Fruit fly (Drosophila melanogaster) whole organism, prepupa: ENCODE data around the gene Ptip.
A peak's percentile ranks its signal among the peaks of the same experiment; 100 is the strongest.

Source experiments
- Blimp-1 ChIP-seq: fragments of 200-800 bp; sonication (Bioruptor generic); optimal IDR thresholded peaks from 3 replicates; lab custom pipeline; 2017; ENCODE audit warnings: missing biosample characterization, missing genetic modification characterization, mild to moderate bottlenecking, moderate library complexity, missing genetic modification reagents
- CG10631 ChIP-seq: fragments of 200-800 bp; sonication (Bioruptor generic); optimal IDR thresholded peaks from 2 replicates; lab custom pipeline; 2016; ENCODE audit warnings: missing biosample characterization, missing genetic modification characterization
- CG11294 ChIP-seq: fragments of 200-800 bp; sonication (Bioruptor generic); IDR thresholded peaks from 2 replicates; pipeline ENCODE4 v1.3.6; 2022; ENCODE audit warnings: missing biosample characterization, missing genetic modification characterization
- CG11762 ChIP-seq: fragments of 200-800 bp; sonication (Bioruptor generic); optimal IDR thresholded peaks from 3 replicates; lab custom pipeline; 2016; ENCODE audit warnings: missing biosample characterization, missing genetic modification characterization; ENCODE audit not compliant: insufficient read depth
- CG15336 ChIP-seq: fragments of 200-800 bp; sonication (Bioruptor generic); IDR thresholded peaks from 2 replicates; pipeline ENCODE4 v1.3.6; 2022; ENCODE audit warnings: missing biosample characterization, missing genetic modification characterization
- CG1621 ChIP-seq: fragments of 200-800 bp; sonication (Bioruptor generic); optimal IDR thresholded peaks from 3 replicates; lab custom pipeline; 2018; ENCODE audit warnings: missing biosample characterization, mild to moderate bottlenecking, missing genetic modification characterization
- CG16779 ChIP-seq: fragments of 200-800 bp; sonication (Bioruptor generic); optimal IDR thresholded peaks from 3 replicates; lab custom pipeline; 2017; ENCODE audit warnings: missing biosample characterization, mild to moderate bottlenecking, missing genetic modification characterization
- CG3032 ChIP-seq: fragments of 200-800 bp; optimal IDR thresholded peaks from 2 replicates; lab custom pipeline; 2019; ENCODE audit warnings: missing biosample characterization, mild to moderate bottlenecking, missing genetic modification characterization, moderate library complexity
- CG31627 ChIP-seq: fragments of 200-800 bp; sonication (Bioruptor generic); optimal IDR thresholded peaks from 3 replicates; lab custom pipeline; 2016; ENCODE audit warnings: missing biosample characterization, missing genetic modification characterization
- CG32006 ChIP-seq: fragments of 200-800 bp; sonication (Bioruptor generic); optimal IDR thresholded peaks from 3 replicates; lab custom pipeline; 2017; ENCODE audit warnings: missing biosample characterization, mild to moderate bottlenecking, missing genetic modification characterization
- CG34406 ChIP-seq: fragments of 200-800 bp; sonication (Bioruptor generic); optimal IDR thresholded peaks from 3 replicates; lab custom pipeline; 2016; ENCODE audit warnings: missing biosample characterization, missing genetic modification characterization
- CG3919 ChIP-seq: fragments of 200-800 bp; sonication (Bioruptor generic); optimal IDR thresholded peaks from 3 replicates; lab custom pipeline; 2016; ENCODE audit warnings: missing biosample characterization, missing genetic modification characterization
- CG4318 ChIP-seq: fragments of 200-800 bp; sonication (Bioruptor generic); optimal IDR thresholded peaks from 3 replicates; lab custom pipeline; 2017; ENCODE audit warnings: missing biosample characterization, mild to moderate bottlenecking, missing genetic modification characterization
- CG6276 ChIP-seq: fragments of 200-800 bp; sonication (Bioruptor generic); optimal IDR thresholded peaks from 2 replicates; lab custom pipeline; 2017; ENCODE audit warnings: missing biosample characterization, mild to moderate bottlenecking, missing genetic modification characterization
- CG6792 ChIP-seq: fragments of 200-800 bp; sonication (Bioruptor generic); optimal IDR thresholded peaks from 3 replicates; lab custom pipeline; 2016; ENCODE audit warnings: missing biosample characterization, missing genetic modification characterization
- CG6808 ChIP-seq: fragments of 200-800 bp; sonication (Bioruptor generic); optimal IDR thresholded peaks from 3 replicates; lab custom pipeline; 2017; ENCODE audit warnings: missing biosample characterization, missing genetic modification characterization, mild to moderate bottlenecking, moderate library complexity, missing genetic modification reagents
- CG6854 ChIP-seq: fragments of 200-800 bp; sonication (Bioruptor generic); optimal IDR thresholded peaks from 2 replicates; lab custom pipeline; 2017; ENCODE audit warnings: missing biosample characterization, mild to moderate bottlenecking, missing genetic modification characterization
- CG7368 ChIP-seq: fragments of 200-800 bp; sonication (Bioruptor generic); optimal IDR thresholded peaks from 3 replicates; lab custom pipeline; 2016; ENCODE audit warnings: missing biosample characterization, missing genetic modification characterization
- CG8119 ChIP-seq: fragments of 200-800 bp; sonication (Bioruptor generic); IDR thresholded peaks from 3 replicates; pipeline ENCODE4 v1.3.6; 2022; ENCODE audit warnings: missing biosample characterization, missing genetic modification characterization
- CG8319 ChIP-seq: fragments of 200-800 bp; sonication (Bioruptor generic); optimal IDR thresholded peaks from 3 replicates; lab custom pipeline; 2016; ENCODE audit warnings: missing biosample characterization, missing genetic modification characterization
- CG8632 ChIP-seq: fragments of 200-800 bp; sonication (Bioruptor generic); optimal IDR thresholded peaks from 3 replicates; lab custom pipeline; 2016; ENCODE audit warnings: missing biosample characterization, missing genetic modification characterization
- CG9139 ChIP-seq: fragments of 200-800 bp; sonication (Bioruptor generic); optimal IDR thresholded peaks from 3 replicates; lab custom pipeline; 2017; ENCODE audit warnings: missing biosample characterization, mild to moderate bottlenecking, missing genetic modification characterization
- Eip75B ChIP-seq: fragments of 200-800 bp; sonication (Bioruptor generic); optimal IDR thresholded peaks from 3 replicates; lab custom pipeline; 2016; ENCODE audit warnings: missing biosample characterization, missing genetic modification characterization
- Eip78C ChIP-seq: fragments of 200-800 bp; sonication (Bioruptor generic); peaks from one replicate; lab custom pipeline; 2016; ENCODE audit warnings: missing biosample characterization, missing genetic modification characterization
- Eip93F ChIP-seq: fragments of 200-800 bp; sonication (Bioruptor generic); optimal IDR thresholded peaks from 2 replicates; lab custom pipeline; 2016; ENCODE audit warnings: missing biosample characterization, mild to moderate bottlenecking, missing genetic modification characterization
- Hr39 ChIP-seq: fragments of 200-800 bp; sonication (Bioruptor generic); optimal IDR thresholded peaks from 2 replicates; lab custom pipeline; 2016; ENCODE audit warnings: missing biosample characterization, missing genetic modification characterization
- Hr4 ChIP-seq: fragments of 200-800 bp; sonication (Bioruptor generic); optimal IDR thresholded peaks from 3 replicates; lab custom pipeline; 2016; ENCODE audit warnings: missing biosample characterization, missing genetic modification characterization
- Lpt ChIP-seq: fragments of 200-800 bp; sonication (Bioruptor generic); optimal IDR thresholded peaks from 3 replicates; lab custom pipeline; 2016; ENCODE audit warnings: missing biosample characterization, missing genetic modification characterization
- Met ChIP-seq: fragments of 200-800 bp; sonication (Bioruptor generic); optimal IDR thresholded peaks from 3 replicates; lab custom pipeline; 2016; ENCODE audit warnings: missing biosample characterization, missing genetic modification characterization
- OdsH ChIP-seq: fragments of 200-800 bp; sonication (Bioruptor generic); optimal IDR thresholded peaks from 3 replicates; lab custom pipeline; 2016; ENCODE audit warnings: missing biosample characterization, missing genetic modification characterization
- Smox ChIP-seq: fragments of 200-800 bp; sonication (Bioruptor generic); optimal IDR thresholded peaks from 3 replicates; lab custom pipeline; 2016; ENCODE audit warnings: missing biosample characterization, missing genetic modification characterization
- Sox102F ChIP-seq: fragments of 200-800 bp; sonication (Bioruptor generic); optimal IDR thresholded peaks from 2 replicates; lab custom pipeline; 2016; ENCODE audit warnings: missing biosample characterization, mild to moderate bottlenecking, missing genetic modification characterization
- Sox14 ChIP-seq: fragments of 200-800 bp; sonication (Bioruptor generic); optimal IDR thresholded peaks from 3 replicates; lab custom pipeline; 2016; ENCODE audit warnings: missing biosample characterization, missing genetic modification characterization
- achi ChIP-seq: fragments of 200-800 bp; sonication (Bioruptor generic); optimal IDR thresholded peaks from 3 replicates; lab custom pipeline; 2016; ENCODE audit warnings: missing biosample characterization, missing genetic modification characterization
- acj6 ChIP-seq: fragments of 200-800 bp; sonication (Bioruptor generic); optimal IDR thresholded peaks from 3 replicates; lab custom pipeline; 2016; ENCODE audit warnings: missing biosample characterization, missing genetic modification characterization
- dac ChIP-seq: fragments of 200-800 bp; sonication (Bioruptor generic); optimal IDR thresholded peaks from 2 replicates; lab custom pipeline; 2017; ENCODE audit warnings: missing biosample characterization, mild to moderate bottlenecking, missing genetic modification characterization
- dsx ChIP-seq: fragments of 200-800 bp; optimal IDR thresholded peaks from 3 replicates; lab custom pipeline; 2019; ENCODE audit warnings: missing biosample characterization, mild to moderate bottlenecking, missing genetic modification characterization, moderate library complexity; ENCODE audit not compliant: poor library complexity, severe bottlenecking
- eg ChIP-seq: fragments of 200-800 bp; sonication (Bioruptor generic); IDR thresholded peaks from 3 replicates; pipeline ENCODE4 v1.3.6; 2022; ENCODE audit warnings: missing biosample characterization, missing genetic modification characterization
- esn ChIP-seq: fragments of 200-800 bp; sonication (Bioruptor generic); optimal IDR thresholded peaks from 2 replicates; lab custom pipeline; 2016; ENCODE audit warnings: missing biosample characterization, mild to moderate bottlenecking, missing genetic modification characterization, moderate library complexity
- fd59A ChIP-seq: fragments of 200-800 bp; sonication (Bioruptor generic); optimal IDR thresholded peaks from 2 replicates; lab custom pipeline; 2017; ENCODE audit warnings: missing biosample characterization, mild to moderate bottlenecking, missing genetic modification characterization, missing genetic modification reagents
- fd85E ChIP-seq: fragments of 200-800 bp; sonication (Bioruptor generic); optimal IDR thresholded peaks from 3 replicates; lab custom pipeline; 2016; ENCODE audit warnings: missing biosample characterization, missing genetic modification characterization
- fkh ChIP-seq: fragments of 200-800 bp; sonication (Bioruptor generic); optimal IDR thresholded peaks from 3 replicates; lab custom pipeline; 2017; ENCODE audit warnings: missing biosample characterization, mild to moderate bottlenecking, missing genetic modification characterization, moderate library complexity
- lz ChIP-seq: fragments of 200-800 bp; sonication (Bioruptor generic); optimal IDR thresholded peaks from 3 replicates; lab custom pipeline; 2016; ENCODE audit warnings: missing biosample characterization, missing genetic modification characterization
- net ChIP-seq: fragments of 200-800 bp; sonication (Bioruptor generic); optimal IDR thresholded peaks from 3 replicates; lab custom pipeline; 2016; ENCODE audit warnings: missing biosample characterization, missing genetic modification characterization
- pdm3 ChIP-seq: fragments of 200-800 bp; sonication (Bioruptor generic); optimal IDR thresholded peaks from 3 replicates; lab custom pipeline; 2016; ENCODE audit warnings: missing biosample characterization, missing genetic modification characterization
- salr ChIP-seq, 2 experiments: fragments of 200-800 bp; sonication (Bioruptor generic); optimal IDR thresholded peaks; 3 replicates each; lab custom pipeline; 2016 to 2018; ENCODE audit warnings: missing biosample characterization in 2 of 2, missing genetic modification characterization in 2 of 2, mild to moderate bottlenecking in 1 of 2
- spab ChIP-seq: fragments of 200-800 bp; sonication (Bioruptor generic); optimal IDR thresholded peaks from 2 replicates; lab custom pipeline; 2017; ENCODE audit warnings: missing biosample characterization, mild to moderate bottlenecking, missing genetic modification characterization, missing genetic modification reagents
- ss ChIP-seq, 2 experiments: fragments of 200-800 bp; sonication (Bioruptor generic); optimal IDR thresholded peaks; 2 replicates in 1 of 2; 3 replicates in 1 of 2; lab custom pipeline; 2017 to 2018; ENCODE audit warnings: mild to moderate bottlenecking in 2 of 2, missing biosample characterization in 2 of 2, missing genetic modification characterization in 2 of 2, moderate library complexity in 1 of 2
- svp ChIP-seq: fragments of 200-800 bp; sonication (Bioruptor generic); peaks from one replicate; lab custom pipeline; 2016; ENCODE audit warnings: missing biosample characterization, missing genetic modification characterization
- topi ChIP-seq: fragments of 200-800 bp; sonication (Bioruptor generic); optimal IDR thresholded peaks from 3 replicates; lab custom pipeline; 2016; ENCODE audit warnings: missing biosample characterization, missing genetic modification characterization
- vri ChIP-seq: fragments of 200-800 bp; sonication (Bioruptor generic); optimal IDR thresholded peaks from 3 replicates; lab custom pipeline; 2016; ENCODE audit warnings: missing biosample characterization, mild to moderate bottlenecking, missing genetic modification characterization

The Ptip gene

dm6 chr3L:14003297-14004040 is 25.5 kb downstream of the Ptip start:
- TF ChIP-seq CG9139 (GFP tag; lab: Kevin White, UChicago), result no peak
- peak; percentile 63; the same call in 2 of the 3 replicates for TF ChIP-seq eg (GFP tag; lab: Robert Waterston, UW)
- no peak for TF ChIP-seq CG6854 (GFP tag; lab: Kevin White, UChicago)
- TF ChIP-seq CG8632 (GFP tag; lab: Kevin White, UChicago), result no peak
- TF ChIP-seq acj6 (GFP tag; lab: Kevin White, UChicago), result no peak
- TF ChIP-seq vri, result no peak
- no peak for TF ChIP-seq Sox102F (GFP tag; lab: Kevin White, UChicago)
- TF ChIP-seq CG11294 (GFP tag; lab: Robert Waterston, UW), result no peak
- TF ChIP-seq CG8319 (GFP tag; lab: Kevin White, UChicago), result no peak
- no peak for TF ChIP-seq achi
- TF ChIP-seq Hr4 (GFP tag; lab: Kevin White, UChicago), result no peak
- peak; percentile 14 for TF ChIP-seq CG32006 (GFP tag; lab: Kevin White, UChicago)
- no peak for TF ChIP-seq Met (GFP tag; lab: Kevin White, UChicago)
- TF ChIP-seq Hr39 (GFP tag; lab: Kevin White, UChicago), result peak; percentile 15
- TF ChIP-seq dac (GFP tag; lab: Kevin White, UChicago), result peak; percentile 45
- no peak for TF ChIP-seq CG31627 (GFP tag; lab: Kevin White, UChicago)
- TF ChIP-seq CG3032, result peak; percentile 22
- TF ChIP-seq Smox (GFP tag; lab: Kevin White, UChicago), result peak; percentile 4
- TF ChIP-seq CG7368 (GFP tag; lab: Kevin White, UChicago), result no peak
- TF ChIP-seq ss (GFP tag; optimal IDR thresholded peaks at IDR 0.05; lab: Kevin White, UChicago), result peak in 1 of 2 experiments; percentile 55
- TF ChIP-seq Lpt (GFP tag; lab: Kevin White, UChicago), result no peak
- TF ChIP-seq CG11762 (GFP tag; lab: Kevin White, UChicago), result no peak
- no peak for TF ChIP-seq OdsH (GFP tag; lab: Kevin White, UChicago)
- TF ChIP-seq topi (GFP tag; lab: Kevin White, UChicago), result peak; percentile 16
- TF ChIP-seq lz (GFP tag; lab: Kevin White, UChicago), result peak; percentile 23
- no peak for TF ChIP-seq CG6792
- peak; percentile 36 for TF ChIP-seq CG6808 (GFP tag; lab: Kevin White, UChicago)
- no peak for TF ChIP-seq Eip93F (GFP tag; lab: Kevin White, UChicago)
- no peak for TF ChIP-seq CG34406
- no peak for TF ChIP-seq dsx (GFP tag; lab: Kevin White, UChicago)
- no peak for TF ChIP-seq net (GFP tag; lab: Kevin White, UChicago)
- peak; percentile 41 for TF ChIP-seq Eip75B (GFP tag; lab: Kevin White, UChicago)
- peak; percentile 55 for TF ChIP-seq Eip78C
- peak; percentile 47 for TF ChIP-seq Sox14 (GFP tag; lab: Kevin White, UChicago)
- TF ChIP-seq fd59A, result no peak
- peak; percentile 8 for TF ChIP-seq spab (GFP tag; lab: Kevin White, UChicago)
- no peak for TF ChIP-seq salr (GFP tag; optimal IDR thresholded peaks at IDR 0.05; lab: Kevin White, UChicago)
- TF ChIP-seq fkh (GFP tag; lab: Kevin White, UChicago), result peak; percentile 30
- no peak; the same call in 1 of the 2 replicates for TF ChIP-seq CG15336
- TF ChIP-seq CG6276, result no peak
- TF ChIP-seq CG4318 (GFP tag; lab: Kevin White, UChicago), result no peak
- TF ChIP-seq esn (GFP tag; lab: Kevin White, UChicago), result peak; percentile 52
- TF ChIP-seq pdm3 (GFP tag; lab: Kevin White, UChicago), result peak; percentile 15
- no peak for TF ChIP-seq CG3919 (GFP tag; lab: Kevin White, UChicago)
- TF ChIP-seq Blimp-1, result no peak
- TF ChIP-seq CG8119 (GFP tag; lab: Robert Waterston, UW), result no peak
- TF ChIP-seq CG10631 (GFP tag; lab: Kevin White, UChicago), result no peak
- peak; percentile 1 for TF ChIP-seq CG16779 (tag; lab: Kevin White, UChicago)
- TF ChIP-seq fd85E (GFP tag; lab: Kevin White, UChicago), result no peak
- TF ChIP-seq svp, result no peak
- peak; percentile 34 for TF ChIP-seq CG1621
